Fruit fly (Drosophila melanogaster) S2 (cell line): ENCODE measurements around the gene CG15395.

ENCODE experiments used
- CG8478 ChIP-seq: fragments of >200 bp; optimal IDR thresholded peaks from 2 replicates; lab custom pipeline; 2018
- CTCF ChIP-seq, 2 experiments: fragments of >200 bp; optimal IDR thresholded peaks; 2 replicates each; lab custom pipeline; 2018

CG15395 gene

dm6 chr2L:2628760-2629159 is 19.0 kb downstream of the CG15395 start:
- TF ChIP-seq CG8478, result no peak

- no peak for TF ChIP-seq CTCF (optimal IDR thresholded peaks at IDR 0.05; lab: Kevin White, UChicago)
- no peak for TF ChIP-seq CG8478
These were observed 26.7 kb downstream of the CG15395 start for dm6 chr2L:2636326-2637001.

- no peak for TF ChIP-seq CG8478
- no peak for TF ChIP-seq CTCF (optimal IDR thresholded peaks at IDR 0.05; lab: Kevin White, UChicago)
These were observed 27.2 kb downstream of the CG15395 start for dm6 chr2L:2637002-2637377.

dm6 chr2L:2647620-2648019 is 37.8 kb downstream of the CG15395 start, which contains the start of the genes CG9962 and CG43851:
TSS of gene CG9962 (minus strand) at chr2L:2647720.
TSS of gene CG43851 (plus strand) at chr2L:2647886.
- TF ChIP-seq CTCF (optimal IDR thresholded peaks at IDR 0.05; lab: Kevin White, UChicago), result no peak
- no peak for TF ChIP-seq CG8478

dm6 chr2L:2652314-2652713 is 42.5 kb downstream of the CG15395 start, which contains the start of gene CG33125:
TSS of gene CG33125 (minus strand) at chr2L:2652414.
- TF ChIP-seq CTCF (optimal IDR thresholded peaks at IDR 0.05; lab: Kevin White, UChicago) (no peak), CG8478 (no peak)

- TF ChIP-seq CTCF (optimal IDR thresholded peaks at IDR 0.05; lab: Kevin White, UChicago) (no peak), CG8478 (no peak)
These were observed 43.0 kb downstream of the CG15395 start, which contains the start of gene Prosbeta4R1 for dm6 chr2L:2652746-2653145. TSS of gene Prosbeta4R1 (plus strand) at chr2L:2653046.

dm6 chr2L:2653749-2654148 is 44.0 kb downstream of the CG15395 start, which contains the start of gene Or23a:
TSS of gene Or23a (plus strand) at chr2L:2654049.
- TF ChIP-seq CG8478 (no peak), CTCF (optimal IDR thresholded peaks at IDR 0.05; lab: Kevin White, UChicago) (no peak)

dm6 chr2L:2655094-2655493 is 45.3 kb downstream of the CG15395 start, which contains the start of gene Prosbeta4R2:
TSS of gene Prosbeta4R2 (plus strand) at chr2L:2655394.
- TF ChIP-seq CTCF (optimal IDR thresholded peaks at IDR 0.05; lab: Kevin White, UChicago), result no peak
- no peak for TF ChIP-seq CG8478
